Fruit fly (Drosophila melanogaster): ENCODE data around the gene stai.

The stai gene

dm6 chr2L:6065823-6066222, 34.4 kb upstream of the stai start, which contains the start of the genes Fbw5 and CG9147:
Fbw5 (minus strand) TSS chr2L:6065953.
CG9147 (plus strand) TSS chr2L:6065997.
- TF ChIP-seq run (tag; optimal IDR thresholded peaks at IDR 0.05) (peak; percentile 99), CG8290 (GFP tag; optimal IDR thresholded peaks at IDR 0.05) (peak; percentile 99), CG8290 (tag; optimal IDR thresholded peaks at IDR 0.05) (peak; percentile 97 to 100), stwl (tag; optimal IDR thresholded peaks at IDR 0.05) (peak; percentile 88), fru (optimal IDR thresholded peaks at IDR 0.05) (no peak), Oli (tag; optimal IDR thresholded peaks at IDR 0.05) (peak; percentile 100), Mad (GFP tag; optimal IDR thresholded peaks at IDR 0.05) (peak; percentile 99), sqz (GFP tag; optimal IDR thresholded peaks at IDR 0.05) (peak; percentile 97), CG1603 (tag; optimal IDR thresholded peaks at IDR 0.05) (peak; percentile 99), gem (tag; optimal IDR thresholded peaks at IDR 0.05) (peak; percentile 100), insv (GFP tag; optimal IDR thresholded peaks at IDR 0.05) (peak; percentile 70), CG14965 (GFP tag; optimal IDR thresholded peaks at IDR 0.05; ENCODE audit: borderline replicate concordance) (peak; percentile 92), Hey (tag; optimal IDR thresholded peaks at IDR 0.05) (peak; percentile 97), CG31365 (tag; optimal IDR thresholded peaks at IDR 0.05) (peak; percentile 92), NFAT (GFP tag; IDR thresholded peaks at IDR 0.05) (peak; percentile 99), Lim3 (GFP tag; IDR thresholded peaks at IDR 0.05) (peak; percentile 98), CG7963 (GFP tag; IDR thresholded peaks at IDR 0.05; ENCODE audit: partially characterized antibody) (peak; percentile 52; the same call in 1 of the 3 replicates), CG12299 (tag; optimal IDR thresholded peaks at IDR 0.05) (peak; percentile 99), Hr78 (GFP tag; optimal IDR thresholded peaks at IDR 0.05) (peak in 1 of 2 experiments; percentile 97), gro (GFP tag; optimal IDR thresholded peaks at IDR 0.05) (peak; percentile 100), CG11696 (GFP tag; IDR thresholded peaks at IDR 0.05) (peak; percentile 96), Meics (GFP tag; optimal IDR thresholded peaks at IDR 0.05) (peak; percentile 99), CG17328 (GFP tag; IDR thresholded peaks at IDR 0.05) (peak; percentile 100), nom (GFP tag; optimal IDR thresholded peaks at IDR 0.05) (peak; percentile 97), slbo (GFP tag; IDR thresholded peaks at IDR 0.05) (peak; percentile 100), Nf-YC (tag; optimal IDR thresholded peaks at IDR 0.05) (peak; percentile 88), CG5953 (GFP tag; IDR thresholded peaks at IDR 0.05) (peak; percentile 99), CG13296 (GFP tag; optimal IDR thresholded peaks at IDR 0.05) (peak; percentile 99), CG1024 (GFP tag; IDR thresholded peaks at IDR 0.05) (peak; percentile 98), Dek (tag; optimal IDR thresholded peaks at IDR 0.05) (peak; percentile 100), dpn (GFP tag; optimal IDR thresholded peaks at IDR 0.05) (peak; percentile 100), zfh1 (GFP tag; IDR thresholded peaks at IDR 0.05) (peak; percentile 100), CG1647 (GFP tag; optimal IDR thresholded peaks at IDR 0.05) (peak; percentile 99), CG12391 (tag; optimal IDR thresholded peaks at IDR 0.05) (peak; percentile 100), NK7.1 (GFP tag; optimal IDR thresholded peaks at IDR 0.05) (peak; percentile 99), Med (GFP tag) (peak; percentile 100), CG9817 (tag; optimal IDR thresholded peaks at IDR 0.05) (peak; percentile 99), ato (GFP tag; IDR thresholded peaks at IDR 0.05; ENCODE audit: partially characterized antibody) (no peak; the same call in 1 of the 2 replicates), grn (GFP tag; optimal IDR thresholded peaks at IDR 0.05) (peak; percentile 97), dmrt99B (tag; optimal IDR thresholded peaks at IDR 0.05) (peak; percentile 100), CG17568 (GFP tag; optimal IDR thresholded peaks at IDR 0.05) (peak; percentile 100), gcm2 (GFP tag; optimal IDR thresholded peaks at IDR 0.05) (peak; percentile 98), NfI (GFP tag; optimal IDR thresholded peaks at IDR 0.05) (peak; percentile 100), gfzf (GFP tag; optimal IDR thresholded peaks at IDR 0.05) (peak; percentile 45), gsb (GFP tag; IDR thresholded peaks at IDR 0.05) (peak; percentile 99), mld (GFP tag; IDR thresholded peaks at IDR 0.05; ENCODE audit: partially characterized antibody) (0 out of 3 replicates have a peak, but pooled peaks have one; percentile 33), CG11560 (tag; IDR thresholded peaks at IDR 0.05) (peak; percentile 94), Dip2 (GFP tag; IDR thresholded peaks at IDR 0.05) (peak; percentile 54), Fer3 (tag; optimal IDR thresholded peaks at IDR 0.05) (peak; percentile 99), CG14050 (GFP tag; IDR thresholded peaks at IDR 0.05) (peak; percentile 100), psq (GFP tag; optimal IDR thresholded peaks at IDR 0.05) (peak; percentile 97)

Data from whole organism, embryonic.